Fruit fly (Drosophila melanogaster): Measurements from ENCODE around the gene NdufV3.

Gene NdufV3

DNA sequence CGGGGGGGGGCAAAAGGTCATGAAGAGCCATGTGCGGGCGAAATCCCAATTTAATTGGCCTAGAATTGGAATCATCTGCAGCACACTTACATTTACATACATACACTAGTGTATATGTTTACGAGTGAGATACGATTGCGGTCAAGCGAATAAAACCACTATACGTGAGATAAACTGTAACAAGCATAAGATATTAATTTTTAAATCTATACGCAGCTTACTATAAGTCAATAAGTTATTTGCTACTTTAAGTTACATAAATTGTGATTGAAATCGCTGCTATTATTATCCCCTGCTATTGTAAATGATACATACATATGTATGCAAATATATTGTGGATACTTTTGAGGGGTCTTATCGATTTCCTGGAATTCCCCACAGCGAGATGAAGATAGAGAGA is 29.3 kb downstream of the NdufV3 start:
- TF ChIP-seq toe (GFP tag; optimal IDR thresholded peaks at IDR 0.05) (no peak), CG33017 (tag; optimal IDR thresholded peaks at IDR 0.05) (peak; percentile 28), kay (GFP tag; ENCODE audit: borderline replicate concordance) (no peak), CG14711 (tag; optimal IDR thresholded peaks at IDR 0.05) (peak; percentile 60), ovo (GFP tag; optimal IDR thresholded peaks at IDR 0.05) (no peak), Mnt (GFP tag; optimal IDR thresholded peaks at IDR 0.05) (no peak), CG5204 (GFP tag; optimal IDR thresholded peaks at IDR 0.05) (no peak), cic (GFP tag; optimal IDR thresholded peaks at IDR 0.05) (no peak), Clk (GFP tag; optimal IDR thresholded peaks at IDR 0.05) (no peak), cnc (optimal IDR thresholded peaks at IDR 0.05) (no peak), pad (GFP tag; optimal IDR thresholded peaks at IDR 0.05) (peak; percentile 28), CG11617 (GFP tag; optimal IDR thresholded peaks at IDR 0.05) (no peak), CG7045 (GFP tag; optimal IDR thresholded peaks at IDR 0.05) (no peak), bab1 (GFP tag; optimal IDR thresholded peaks at IDR 0.05) (peak; percentile 12), CG7101 (tag; optimal IDR thresholded peaks at IDR 0.05) (peak; percentile 72), tj (GFP tag; optimal IDR thresholded peaks at IDR 0.05) (no peak), CG1620 (GFP tag; optimal IDR thresholded peaks at IDR 0.05) (peak; percentile 39)

DNA sequence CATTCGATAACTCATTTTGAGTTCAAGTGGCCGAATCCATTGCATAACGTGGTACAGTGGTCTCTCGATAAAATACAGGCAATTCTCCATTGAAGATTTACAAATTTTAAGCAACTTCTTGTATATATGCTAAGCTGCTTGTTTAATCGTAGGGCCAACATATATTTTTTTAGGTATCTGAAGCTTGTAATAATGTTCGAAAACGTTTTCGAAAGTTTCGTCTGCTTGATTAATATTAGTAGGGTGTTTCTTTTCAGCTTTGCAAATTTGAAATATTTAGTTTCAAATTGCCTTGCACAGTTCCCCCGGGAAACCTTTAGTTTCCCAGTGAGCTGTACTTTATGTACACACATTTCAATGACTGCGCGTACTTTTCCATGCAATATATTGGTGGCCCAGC is 29.9 kb downstream of the NdufV3 start:
- peak; percentile 10 for TF ChIP-seq CG7101 (tag; optimal IDR thresholded peaks at IDR 0.05)
- no peak for TF ChIP-seq cnc (optimal IDR thresholded peaks at IDR 0.05)

DNA sequence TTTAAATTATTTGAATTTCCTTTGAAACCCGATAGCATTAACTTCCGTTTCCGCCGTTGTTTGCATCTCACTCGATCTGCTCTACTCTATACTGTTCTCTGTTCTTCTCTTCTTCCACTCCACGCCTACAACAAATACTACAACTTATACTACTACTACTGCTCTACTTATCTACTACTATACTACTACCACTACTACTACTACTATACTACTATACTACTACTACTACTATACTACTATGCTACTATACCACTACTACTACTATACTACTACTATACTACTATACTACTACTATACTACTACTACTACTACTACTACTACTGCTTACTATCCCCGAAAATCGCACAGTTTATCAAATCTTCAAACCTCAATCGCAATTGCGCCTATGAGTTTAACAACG is 32.8 kb downstream of the NdufV3 start:
- no peak for TF ChIP-seq CG5204 (GFP tag; optimal IDR thresholded peaks at IDR 0.05)
- no peak for TF ChIP-seq CG14711 (tag; optimal IDR thresholded peaks at IDR 0.05)
- no peak for TF ChIP-seq cic (GFP tag; optimal IDR thresholded peaks at IDR 0.05)
- no peak for TF ChIP-seq Mnt (GFP tag; optimal IDR thresholded peaks at IDR 0.05)
- TF ChIP-seq CG7045 (GFP tag; optimal IDR thresholded peaks at IDR 0.05), result no peak
- no peak for TF ChIP-seq cnc (optimal IDR thresholded peaks at IDR 0.05)
- no peak for TF ChIP-seq toe (GFP tag; optimal IDR thresholded peaks at IDR 0.05)
- TF ChIP-seq bab1 (GFP tag; optimal IDR thresholded peaks at IDR 0.05), result no peak
- no peak for TF ChIP-seq tj (GFP tag; optimal IDR thresholded peaks at IDR 0.05)
- TF ChIP-seq CG1620 (GFP tag; optimal IDR thresholded peaks at IDR 0.05), result no peak
- no peak for TF ChIP-seq CG7101 (tag; optimal IDR thresholded peaks at IDR 0.05)
- no peak for TF ChIP-seq pad (GFP tag; optimal IDR thresholded peaks at IDR 0.05)
- no peak for TF ChIP-seq Clk (GFP tag; optimal IDR thresholded peaks at IDR 0.05)
- TF ChIP-seq CG11617 (GFP tag; optimal IDR thresholded peaks at IDR 0.05), result no peak
- no peak for TF ChIP-seq CG33017 (tag; optimal IDR thresholded peaks at IDR 0.05)
- TF ChIP-seq Crg-1 (GFP tag; optimal IDR thresholded peaks at IDR 0.05), result no peak
- no peak for TF ChIP-seq kay (GFP tag; ENCODE audit: borderline replicate concordance)
- no peak for TF ChIP-seq CG12768 (GFP tag; optimal IDR thresholded peaks at IDR 0.05)
- TF ChIP-seq ovo (GFP tag; optimal IDR thresholded peaks at IDR 0.05), result no peak
- no peak for TF ChIP-seq Hr96 (GFP tag; optimal IDR thresholded peaks at IDR 0.05)

DNA sequence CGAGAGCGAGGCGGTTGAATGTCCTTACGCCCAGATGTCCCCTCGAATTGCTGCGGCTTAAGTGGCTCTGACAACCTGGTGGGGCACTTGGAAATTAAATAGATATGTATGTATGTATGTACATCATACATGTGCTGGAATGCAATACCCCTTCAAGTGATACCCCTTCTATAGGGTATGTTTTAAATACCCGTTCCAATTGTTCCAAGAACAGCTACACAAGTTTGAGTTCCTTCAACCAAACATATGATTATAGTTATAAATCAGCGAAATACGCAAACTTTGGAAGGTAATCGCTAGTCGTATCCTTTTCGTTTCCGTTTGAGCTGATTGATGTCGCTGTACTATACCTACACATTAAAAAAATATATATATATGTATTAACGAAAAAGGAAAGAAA is 33.7 kb downstream of the NdufV3 start:
- TF ChIP-seq ovo (GFP tag; optimal IDR thresholded peaks at IDR 0.05) (no peak), kay (GFP tag; ENCODE audit: borderline replicate concordance) (no peak), cic (GFP tag; optimal IDR thresholded peaks at IDR 0.05) (no peak), CG7045 (GFP tag; optimal IDR thresholded peaks at IDR 0.05) (no peak), tj (GFP tag; optimal IDR thresholded peaks at IDR 0.05) (no peak), Crg-1 (GFP tag; optimal IDR thresholded peaks at IDR 0.05) (no peak), pad (GFP tag; optimal IDR thresholded peaks at IDR 0.05) (no peak), Hr96 (GFP tag; optimal IDR thresholded peaks at IDR 0.05) (no peak), CG11617 (GFP tag; optimal IDR thresholded peaks at IDR 0.05) (no peak), CG5204 (GFP tag; optimal IDR thresholded peaks at IDR 0.05) (no peak), cnc (optimal IDR thresholded peaks at IDR 0.05) (no peak), Mnt (GFP tag; optimal IDR thresholded peaks at IDR 0.05) (no peak), toe (GFP tag; optimal IDR thresholded peaks at IDR 0.05) (no peak), CG33017 (tag; optimal IDR thresholded peaks at IDR 0.05) (no peak)

DNA sequence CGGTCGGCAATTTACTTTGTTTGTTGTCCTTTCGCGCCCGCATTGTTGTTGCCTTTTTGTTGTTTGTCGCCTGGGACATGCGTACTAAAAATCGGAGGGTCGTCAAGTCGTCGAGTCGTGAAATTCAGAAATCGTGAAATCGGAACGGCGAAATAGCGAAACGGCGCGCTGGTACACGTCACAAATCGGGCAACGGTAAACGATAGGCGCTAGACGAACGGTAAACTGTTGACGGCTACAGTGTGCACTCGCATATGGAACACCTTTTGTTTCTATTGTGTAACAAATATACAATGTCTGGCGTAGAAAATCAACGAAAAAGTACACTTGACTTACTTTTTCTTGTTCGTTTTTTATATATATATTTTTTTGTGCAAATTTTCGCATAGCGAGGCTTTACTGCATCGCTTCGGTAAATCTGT is 34.2 kb downstream of the NdufV3 start:
- TF ChIP-seq ovo (GFP tag; optimal IDR thresholded peaks at IDR 0.05) (no peak), toe (GFP tag; optimal IDR thresholded peaks at IDR 0.05) (peak; percentile 27), Crg-1 (GFP tag; optimal IDR thresholded peaks at IDR 0.05) (no peak), CG7045 (GFP tag; optimal IDR thresholded peaks at IDR 0.05) (peak; percentile 42), cnc (optimal IDR thresholded peaks at IDR 0.05) (no peak), CG12768 (GFP tag; optimal IDR thresholded peaks at IDR 0.05) (peak; percentile 4), CG5204 (GFP tag; optimal IDR thresholded peaks at IDR 0.05) (peak; percentile 44), CG7101 (tag; optimal IDR thresholded peaks at IDR 0.05) (peak; percentile 46), CG11617 (GFP tag; optimal IDR thresholded peaks at IDR 0.05) (peak; percentile 42), CG33017 (tag; optimal IDR thresholded peaks at IDR 0.05) (peak; percentile 17), Mnt (GFP tag; optimal IDR thresholded peaks at IDR 0.05) (no peak)

DNA sequence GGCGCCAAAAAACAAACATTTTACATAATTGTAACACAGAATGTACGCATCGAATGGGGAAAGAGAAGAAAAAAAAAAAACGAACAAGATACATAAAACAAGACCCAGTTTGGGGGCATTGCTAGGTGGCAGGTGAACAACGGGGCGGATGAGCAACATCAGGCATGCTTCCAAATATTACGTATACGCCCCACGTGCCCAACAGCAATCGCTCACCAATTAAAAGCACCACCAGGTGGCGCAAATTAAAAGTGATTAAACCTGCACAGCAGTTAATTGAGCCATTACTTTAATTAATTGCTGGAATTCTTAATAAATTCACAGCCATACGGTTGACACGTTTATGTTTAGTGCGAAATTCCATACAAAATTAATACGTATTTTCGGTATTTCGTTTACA is 35.7 kb downstream of the NdufV3 start:
- TF ChIP-seq CG1620 (GFP tag; optimal IDR thresholded peaks at IDR 0.05), result no peak
- no peak for TF ChIP-seq Clk (GFP tag; optimal IDR thresholded peaks at IDR 0.05)
- no peak for TF ChIP-seq pad (GFP tag; optimal IDR thresholded peaks at IDR 0.05)
- no peak for TF ChIP-seq cic (GFP tag; optimal IDR thresholded peaks at IDR 0.05)
- no peak for TF ChIP-seq CG33017 (tag; optimal IDR thresholded peaks at IDR 0.05)
- TF ChIP-seq Mnt (GFP tag; optimal IDR thresholded peaks at IDR 0.05), result no peak
- TF ChIP-seq ovo (GFP tag; optimal IDR thresholded peaks at IDR 0.05), result no peak
- no peak for TF ChIP-seq kay (GFP tag; ENCODE audit: borderline replicate concordance)
- TF ChIP-seq CG7101 (tag; optimal IDR thresholded peaks at IDR 0.05), result no peak
- TF ChIP-seq CG14711 (tag; optimal IDR thresholded peaks at IDR 0.05), result no peak
- TF ChIP-seq Crg-1 (GFP tag; optimal IDR thresholded peaks at IDR 0.05), result no peak
- no peak for TF ChIP-seq tj (GFP tag; optimal IDR thresholded peaks at IDR 0.05)

Measured in whole organism, adult.